Worm (Caenorhabditis elegans) whole organism, L4/young adult: Measurements from ENCODE around the gene K02D10.2.

ENCODE experiments used
- W03F9.2 ChIP-seq: fragments of 150-350 bp; optimal IDR thresholded peaks from 2 replicates; lab custom pipeline; 2014; ENCODE audit warnings: missing biosample characterization, missing genetic modification characterization
- dao-5 ChIP-seq: sonication (generic microtip); optimal IDR thresholded peaks from 2 replicates; lab custom pipeline; 2016; ENCODE audit warnings: missing genotype, missing genetic modification characterization, moderate library complexity, missing compliant biosample characterization
- him-1 ChIP-seq: sonication (generic microtip); optimal IDR thresholded peaks from 2 replicates; lab custom pipeline; 2016; ENCODE audit warnings: missing genotype, missing genetic modification reagents, missing genetic modification characterization, missing compliant biosample characterization

The K02D10.2 gene

DNA sequence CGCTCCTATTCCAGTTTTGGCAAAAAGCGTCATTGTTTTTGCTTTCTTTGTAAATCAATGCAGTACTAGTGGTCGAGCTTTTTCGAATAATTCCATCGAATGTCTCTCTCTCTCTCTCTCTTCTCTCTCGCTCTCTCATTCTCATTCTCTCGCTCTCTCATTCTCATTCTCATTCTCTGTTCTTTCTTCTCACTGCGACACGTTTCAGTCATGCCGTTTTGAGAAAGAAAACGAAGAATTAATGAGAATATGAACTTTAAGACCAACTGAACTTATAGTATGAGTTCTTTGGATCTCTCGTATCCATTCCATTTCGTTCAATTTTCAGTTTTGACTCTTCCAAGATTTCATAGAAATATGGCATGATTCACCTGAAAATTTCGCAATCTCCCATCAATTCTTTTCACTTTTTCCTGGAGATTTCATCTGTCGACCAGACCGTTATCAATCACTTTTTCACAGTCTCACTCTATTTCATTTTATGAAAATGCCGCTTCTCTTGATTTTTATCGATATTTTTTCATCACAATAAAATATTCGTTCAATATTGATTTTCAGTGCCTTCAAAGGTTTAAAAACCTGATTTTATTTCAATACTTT lies 1.5 kb upstream of the K02D10.2 start:
- TF ChIP-seq dao-5 (tag; lab: Kevin White, UChicago) (no peak), W03F9.2 (tag; lab: Kevin White, UChicago) (no peak), him-1 (tag; lab: Kevin White, UChicago) (no peak)

DNA sequence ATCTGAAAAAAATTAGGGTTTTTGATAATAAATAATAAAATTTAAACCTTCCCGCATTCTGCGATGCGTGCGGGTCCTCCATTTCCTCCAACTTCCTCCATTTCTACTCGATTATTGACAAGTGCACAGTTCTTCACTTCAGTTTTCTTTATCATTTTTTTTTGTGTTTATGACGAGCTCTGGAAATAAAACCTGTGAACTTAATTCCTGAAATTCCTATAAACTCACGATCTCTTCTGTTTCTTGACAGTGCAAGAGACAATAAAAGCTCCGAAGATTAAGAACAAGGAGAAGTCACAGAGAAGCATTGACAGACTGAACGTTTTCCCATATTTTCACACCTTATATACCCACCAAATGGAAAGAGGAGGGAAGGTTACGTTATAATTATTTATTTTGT lies 789 bp upstream of the K02D10.2 start, which contains the start of gene K02D10.3:
Gene K02D10.3, minus strand, starts transcription at position 101 of the 400 bp plus-strand sequence.
- TF ChIP-seq him-1 (tag; lab: Kevin White, UChicago) (no peak), W03F9.2 (tag; lab: Kevin White, UChicago) (no peak), dao-5 (tag; lab: Kevin White, UChicago) (no peak)

DNA sequence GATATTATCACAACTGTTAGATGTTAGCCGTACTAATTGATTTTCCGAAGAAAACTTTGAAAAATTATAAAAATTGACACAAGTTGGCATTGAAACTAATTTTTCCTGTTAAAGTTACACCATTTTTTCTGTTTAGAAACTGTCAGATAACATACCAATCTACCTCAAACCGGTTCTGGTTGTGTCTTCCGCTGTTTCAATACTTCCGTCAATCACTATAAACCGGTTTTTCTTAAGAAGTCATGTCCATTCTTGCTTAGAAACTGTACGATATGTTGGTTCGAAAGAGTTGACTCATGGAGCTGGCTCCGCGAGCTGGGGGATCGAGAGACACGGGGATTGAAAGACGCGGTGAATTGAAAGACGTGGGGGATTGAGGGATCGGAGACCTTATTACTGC lies 819 bp downstream of the K02D10.2 start:
- no peak for TF ChIP-seq him-1 (tag; lab: Kevin White, UChicago)
- TF ChIP-seq dao-5 (tag; lab: Kevin White, UChicago), result no peak
- TF ChIP-seq W03F9.2 (tag; lab: Kevin White, UChicago), result no peak

DNA sequence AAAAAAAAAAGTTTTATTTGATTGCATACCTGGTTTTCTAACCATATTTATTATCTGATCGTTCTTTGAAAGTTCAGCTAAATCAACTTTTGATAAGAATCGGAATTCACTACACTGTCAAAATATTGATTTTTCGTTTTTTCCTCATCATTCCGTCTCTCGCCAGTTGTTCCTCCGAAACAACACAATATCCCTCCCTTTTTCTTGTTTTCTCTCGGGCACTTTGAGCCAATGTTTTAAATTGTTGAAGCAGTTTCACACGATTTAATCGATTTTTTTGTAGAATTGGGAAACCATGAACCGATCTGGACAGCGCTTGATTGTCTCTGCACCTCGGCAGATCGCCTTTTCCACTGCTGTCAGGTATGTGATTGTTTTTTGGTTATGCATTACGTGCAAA lies 1.8 kb downstream of the K02D10.2 start, which contains the start of gene K02D10.1:
Gene K02D10.1, plus strand, starts transcription at position 284 of the 400 bp plus-strand sequence.
- TF ChIP-seq dao-5 (tag; lab: Kevin White, UChicago), result no peak

DNA sequence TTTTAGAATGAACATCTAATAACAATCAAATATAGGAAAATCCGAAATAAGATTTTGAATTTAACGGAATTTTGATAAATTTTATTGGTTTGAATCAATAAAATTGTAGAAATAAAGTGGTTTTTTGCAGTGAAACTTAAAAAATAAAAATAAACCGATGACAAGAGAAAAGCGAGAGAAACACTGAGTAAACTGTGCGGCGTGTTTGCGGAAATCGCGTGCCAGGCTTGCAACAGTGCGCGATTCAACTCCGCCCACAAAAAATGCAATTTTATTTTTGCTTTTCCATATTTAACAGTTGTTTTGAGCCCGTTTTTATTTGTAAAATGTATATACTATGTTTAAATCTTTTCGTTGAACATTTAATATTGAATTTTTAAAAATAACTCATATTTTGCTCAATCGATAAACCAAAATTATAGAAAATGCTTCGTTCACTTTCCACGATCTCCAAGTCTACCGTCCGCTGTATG lies 3.1 kb downstream of the K02D10.2 start, which contains the start of gene mtss-1:
Gene mtss-1, plus strand, starts transcription at position 423 of the 473 bp plus-strand sequence.
- TF ChIP-seq W03F9.2 (tag; lab: Kevin White, UChicago) (peak; percentile 78), him-1 (tag; lab: Kevin White, UChicago) (peak; percentile 53), dao-5 (tag; lab: Kevin White, UChicago) (peak; percentile 23)

DNA sequence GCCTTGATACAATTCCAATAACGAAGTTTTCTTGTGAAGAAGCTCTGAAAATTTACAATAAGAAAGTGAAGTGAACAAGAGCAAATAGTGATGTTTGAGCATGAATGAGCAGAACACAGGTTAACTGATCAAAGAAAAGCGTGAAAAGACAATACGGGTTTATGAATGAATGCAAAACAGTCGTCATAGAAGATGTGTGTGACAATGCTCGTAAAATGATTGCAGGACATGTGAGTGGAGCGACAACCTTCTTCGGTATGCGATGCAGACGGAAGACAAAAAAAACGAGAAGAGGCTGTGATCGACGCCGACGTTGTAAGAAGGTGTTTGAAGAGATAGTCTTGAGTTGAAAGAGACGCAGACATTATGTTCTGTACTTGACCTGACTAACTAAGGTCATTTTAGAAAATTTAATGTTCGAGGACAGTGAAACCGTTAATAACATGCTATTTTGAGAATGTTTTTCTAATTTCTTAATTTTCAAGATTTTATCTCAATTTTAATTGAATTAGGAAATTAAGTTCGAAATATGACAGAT lies 3.7 kb downstream of the K02D10.2 start, which contains the start of gene mig-22:
Gene mig-22, minus strand, starts transcription at position 51 of the 538 bp plus-strand sequence.
- TF ChIP-seq W03F9.2 (tag; lab: Kevin White, UChicago) (no peak), him-1 (tag; lab: Kevin White, UChicago) (no peak), dao-5 (tag; lab: Kevin White, UChicago) (no peak)

DNA sequence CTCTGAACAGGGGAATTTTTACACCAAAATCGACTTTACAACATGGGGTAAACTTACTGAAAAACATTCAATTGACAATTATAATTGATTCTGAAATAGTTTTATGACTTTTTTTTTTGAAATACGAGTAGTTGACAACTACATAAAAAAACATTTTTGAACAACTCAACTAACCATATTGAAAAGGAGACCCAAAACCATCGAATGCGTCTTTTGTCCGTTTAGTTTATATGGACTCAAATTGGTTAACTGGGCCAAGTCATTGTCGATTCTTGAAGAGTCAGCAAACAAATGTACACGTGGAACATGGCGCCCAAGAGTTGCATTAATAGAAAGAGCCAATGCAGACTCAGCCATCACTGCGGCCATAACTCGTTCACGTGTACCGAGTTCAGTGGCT lies 4.6 kb downstream of the K02D10.2 start:
- TF ChIP-seq him-1 (tag; lab: Kevin White, UChicago) (no peak), dao-5 (tag; lab: Kevin White, UChicago) (no peak), W03F9.2 (tag; lab: Kevin White, UChicago) (no peak)

DNA sequence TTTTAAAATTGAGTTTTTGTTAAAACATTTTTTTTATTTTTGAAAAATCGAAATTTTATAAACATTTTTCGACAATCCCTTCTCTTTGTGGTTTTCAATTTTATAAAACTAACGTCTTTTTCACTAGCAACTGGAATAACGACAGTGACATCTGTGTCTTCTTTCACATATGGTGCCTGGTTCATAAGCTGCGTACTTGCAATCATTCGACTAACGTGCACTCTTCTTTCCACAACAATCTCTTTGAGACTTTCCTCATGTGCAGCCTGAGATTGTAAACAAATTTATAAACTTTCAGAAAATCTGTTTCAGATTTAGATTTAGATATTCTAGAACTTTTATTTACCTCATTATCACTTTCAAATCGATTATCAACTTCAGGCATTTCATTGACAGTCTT lies 6.0 kb downstream of the K02D10.2 start:
- TF ChIP-seq W03F9.2 (tag; lab: Kevin White, UChicago) (no peak), him-1 (tag; lab: Kevin White, UChicago) (no peak), dao-5 (tag; lab: Kevin White, UChicago) (no peak)

DNA sequence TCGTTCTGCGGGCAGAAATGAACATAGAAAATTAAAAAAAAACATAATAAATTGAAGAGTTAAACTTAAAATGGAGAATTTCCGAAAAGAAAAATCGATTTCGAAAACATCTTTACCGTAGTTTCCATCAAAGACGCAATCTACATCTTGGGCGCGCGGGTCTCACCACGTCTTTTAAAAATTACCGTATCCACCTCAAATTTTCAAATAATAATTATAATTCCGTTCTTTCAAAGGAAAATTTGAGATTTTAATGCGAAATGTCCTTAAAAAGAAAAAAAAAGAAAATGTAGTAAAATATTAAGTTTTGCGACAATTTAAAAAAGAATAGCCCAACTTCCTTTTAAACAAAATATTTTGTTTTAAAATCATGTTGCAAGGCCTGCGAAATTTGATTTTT lies 8.0 kb downstream of the K02D10.2 start:
- no peak for TF ChIP-seq W03F9.2 (tag; lab: Kevin White, UChicago)
- TF ChIP-seq him-1 (tag; lab: Kevin White, UChicago), result no peak
- TF ChIP-seq dao-5 (tag; lab: Kevin White, UChicago), result no peak

DNA sequence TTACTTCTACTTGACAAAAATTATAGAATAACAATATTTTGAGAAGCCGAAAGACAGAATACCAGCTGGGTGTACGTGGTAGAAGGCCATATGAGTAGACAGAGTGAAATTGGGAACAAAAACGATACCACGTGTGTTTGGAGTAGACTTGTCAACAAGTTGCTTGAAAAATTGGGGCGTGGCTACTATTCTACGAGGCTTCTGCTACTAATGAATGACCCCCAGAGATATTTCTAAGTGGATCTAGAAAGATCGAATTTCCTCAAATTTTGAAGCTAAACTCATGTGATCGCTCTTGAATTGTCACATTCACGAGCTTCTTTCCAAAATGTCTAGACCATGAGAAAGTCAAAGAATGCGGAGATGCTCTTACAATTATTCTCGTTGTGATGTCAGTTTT lies 9.0 kb downstream of the K02D10.2 start:
- TF ChIP-seq dao-5 (tag; lab: Kevin White, UChicago) (no peak), him-1 (tag; lab: Kevin White, UChicago) (no peak), W03F9.2 (tag; lab: Kevin White, UChicago) (no peak)

DNA sequence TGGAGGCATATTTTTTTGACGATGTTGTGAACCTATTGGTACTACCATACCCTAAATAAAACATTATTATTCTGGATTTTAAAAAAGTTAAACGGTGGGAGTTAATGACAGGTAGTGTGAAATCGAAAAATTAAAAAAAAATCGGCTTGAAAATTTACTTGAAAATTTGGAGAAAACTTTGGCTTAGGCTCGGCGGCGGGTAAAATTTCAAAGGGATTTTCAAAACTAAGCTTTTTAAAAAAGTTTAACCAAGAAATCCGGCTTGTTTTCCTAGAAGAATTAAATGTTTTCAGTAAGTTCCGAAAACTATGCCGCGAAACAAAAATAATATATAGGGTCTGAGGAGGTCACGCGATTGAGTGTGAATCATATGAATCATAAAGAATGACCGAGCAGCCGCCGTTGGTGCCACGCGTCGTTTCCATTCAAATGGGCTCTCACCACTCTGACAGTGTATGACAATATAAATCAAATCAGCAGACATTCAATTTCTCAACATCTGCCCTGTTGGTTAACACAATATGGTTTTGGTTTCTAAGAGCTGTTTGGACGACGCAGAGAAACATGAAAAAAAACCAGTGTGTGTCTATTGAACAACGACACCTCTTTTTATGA lies 9.9 kb downstream of the K02D10.2 start, which contains the start of gene aak-1:
Gene aak-1, minus strand, starts transcription at position 51 of the 615 bp plus-strand sequence.
- TF ChIP-seq W03F9.2 (tag; lab: Kevin White, UChicago), result no peak
- no peak for TF ChIP-seq him-1 (tag; lab: Kevin White, UChicago)
- no peak for TF ChIP-seq dao-5 (tag; lab: Kevin White, UChicago)

DNA sequence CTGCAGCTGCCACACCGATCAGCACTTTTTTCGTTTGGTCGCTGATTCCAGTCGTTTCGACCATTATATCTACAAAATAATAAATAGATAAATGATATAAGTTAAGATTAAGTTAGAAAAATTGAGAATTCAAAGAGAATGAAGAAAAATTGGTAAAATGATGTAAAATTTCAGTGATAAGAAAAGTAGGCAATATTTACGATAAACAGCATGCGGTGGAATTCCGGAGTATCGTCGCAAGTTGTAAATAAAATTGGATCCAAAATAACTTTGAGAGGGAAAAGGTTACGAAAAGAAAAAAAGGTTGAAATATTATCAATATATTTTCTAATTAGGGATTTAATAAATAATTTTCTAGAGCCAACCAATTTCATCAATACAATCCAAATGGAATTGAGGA lies 16.4 kb downstream of the K02D10.2 start, which contains the start of gene tomm-70:
Gene tomm-70, minus strand, starts transcription at position 69 of the 400 bp plus-strand sequence.
- TF ChIP-seq him-1 (tag; lab: Kevin White, UChicago), result no peak
- no peak for TF ChIP-seq dao-5 (tag; lab: Kevin White, UChicago)
- TF ChIP-seq W03F9.2 (tag; lab: Kevin White, UChicago), result no peak

DNA sequence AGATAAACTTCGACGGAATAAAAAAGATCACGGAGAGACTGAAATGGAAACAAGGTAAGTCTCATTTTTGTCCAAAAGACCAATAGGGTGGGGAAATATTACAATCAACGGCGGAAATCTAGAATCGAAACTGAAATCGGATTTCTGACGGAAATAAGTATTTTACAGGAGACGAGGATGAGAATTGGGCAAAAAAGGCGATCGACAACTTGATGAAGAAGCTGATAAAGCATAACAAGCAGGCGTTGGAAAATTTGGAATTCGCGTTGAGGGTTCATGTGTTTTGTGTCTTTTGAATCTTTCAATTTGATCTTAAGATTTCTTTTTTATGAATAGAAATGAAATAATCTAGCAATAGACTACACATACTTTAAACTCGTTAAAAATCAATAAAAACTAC lies 20.5 kb downstream of the K02D10.2 start, which contains the start of gene ugtp-1:
Gene ugtp-1, minus strand, starts transcription at position 101 of the 400 bp plus-strand sequence.
- TF ChIP-seq him-1 (tag; lab: Kevin White, UChicago), result no peak
- TF ChIP-seq W03F9.2 (tag; lab: Kevin White, UChicago), result no peak
- no peak for TF ChIP-seq dao-5 (tag; lab: Kevin White, UChicago)
